Worm (Caenorhabditis elegans): ENCODE results near the gene math-41.

The math-41 gene

DNA sequence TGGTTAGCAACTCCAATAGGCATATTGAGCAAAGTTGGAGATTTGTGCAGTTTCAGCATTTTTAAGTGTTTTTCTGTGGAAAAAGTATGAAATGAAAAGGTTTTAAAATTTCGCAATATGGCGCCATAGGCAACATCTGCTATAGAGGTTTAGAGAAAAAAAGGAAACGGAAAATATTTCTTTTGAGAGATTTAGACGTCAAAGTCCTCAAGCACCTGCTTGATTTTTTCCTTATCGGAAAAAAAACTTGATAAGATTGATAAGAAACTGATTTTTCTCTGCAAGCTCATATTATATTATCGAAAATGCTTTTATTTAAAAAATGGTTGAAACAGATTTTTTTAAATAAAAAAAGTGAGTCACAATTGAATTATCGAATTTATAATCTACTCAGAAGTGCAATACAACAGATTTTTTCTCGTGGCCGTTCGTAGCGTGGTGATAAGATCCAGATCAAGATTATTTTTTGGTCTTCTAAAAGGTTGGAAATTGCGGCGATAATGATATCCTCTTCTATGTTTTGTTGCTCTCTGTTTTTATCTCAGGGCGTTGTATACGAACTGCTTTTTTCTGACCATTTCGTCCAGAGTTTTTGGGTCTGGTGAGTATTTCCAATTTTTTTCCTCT lies 4.4 kb upstream of the math-41 start, which contains the start of gene fbxc-19 (continued):
- peak; percentile 47 to 82 for TF ChIP-seq lin-35 (GFP tag; optimal IDR thresholded peaks at IDR 0.05)
- TF ChIP-seq F16B12.6 (tag; optimal IDR thresholded peaks at IDR 0.05), result peak; percentile 22
- TF ChIP-seq mdl-1 (tag; optimal IDR thresholded peaks at IDR 0.05), result peak in 1 of 2 experiments; percentile 53
- TF ChIP-seq sup-37 (GFP tag; optimal IDR thresholded peaks at IDR 0.05), result no peak
- TF ChIP-seq skn-1 (tag; optimal IDR thresholded peaks at IDR 0.05), result peak; percentile 91
- peak; percentile 56 to 61 (median 61) for TF ChIP-seq dpl-1 (GFP tag; optimal IDR thresholded peaks at IDR 0.05)
- peak; percentile 4 for TF ChIP-seq lin-15B (tag; optimal IDR thresholded peaks at IDR 0.05)
- peak; percentile 3 for TF ChIP-seq xbp-1 (tag; optimal IDR thresholded peaks at IDR 0.05)
- TF ChIP-seq nhr-20 (tag; optimal IDR thresholded peaks at IDR 0.05), result peak; percentile 60
- TF ChIP-seq elt-2 (tag; optimal IDR thresholded peaks at IDR 0.05), result peak; percentile 100
- peak; percentile 63 for TF ChIP-seq nhr-11 (tag; optimal IDR thresholded peaks at IDR 0.05)
- no peak for TF ChIP-seq pag-3 (tag; optimal IDR thresholded peaks at IDR 0.05; ENCODE audit: borderline replicate concordance, insufficient read depth)
- peak; percentile 58 for TF ChIP-seq mep-1 (tag; optimal IDR thresholded peaks at IDR 0.05)
- peak; percentile 46 for TF ChIP-seq snu-23 (GFP tag; optimal IDR thresholded peaks at IDR 0.05)
- peak in 3 of 6 experiments; percentile 60 to 96 (median 89) for TF ChIP-seq elt-3 (tag; optimal IDR thresholded peaks at IDR 0.05)
- peak; percentile 67 to 79 for TF ChIP-seq lsy-2 (tag; optimal IDR thresholded peaks at IDR 0.05)
- TF ChIP-seq rnt-1 (tag; optimal IDR thresholded peaks at IDR 0.05), result peak; percentile 58
- TF ChIP-seq vab-15 (tag; optimal IDR thresholded peaks at IDR 0.05), result no peak
- TF ChIP-seq zip-4 (GFP tag; optimal IDR thresholded peaks at IDR 0.05), result peak; percentile 98
- no peak for TF ChIP-seq sptf-1 (tag; optimal IDR thresholded peaks at IDR 0.05)
- TF ChIP-seq fos-1 (tag; optimal IDR thresholded peaks at IDR 0.05), result peak; percentile 35
- peak; percentile 75 for TF ChIP-seq jun-1 (tag; optimal IDR thresholded peaks at IDR 0.05)
- TF ChIP-seq C16A3.4 (tag; optimal IDR thresholded peaks at IDR 0.05), result peak; percentile 34
- peak; percentile 35 for TF ChIP-seq blmp-1 (tag; optimal IDR thresholded peaks at IDR 0.05)
- TF ChIP-seq Y116A8C.19 (tag; optimal IDR thresholded peaks at IDR 0.05; ENCODE audit: borderline replicate concordance), result no peak

DNA sequence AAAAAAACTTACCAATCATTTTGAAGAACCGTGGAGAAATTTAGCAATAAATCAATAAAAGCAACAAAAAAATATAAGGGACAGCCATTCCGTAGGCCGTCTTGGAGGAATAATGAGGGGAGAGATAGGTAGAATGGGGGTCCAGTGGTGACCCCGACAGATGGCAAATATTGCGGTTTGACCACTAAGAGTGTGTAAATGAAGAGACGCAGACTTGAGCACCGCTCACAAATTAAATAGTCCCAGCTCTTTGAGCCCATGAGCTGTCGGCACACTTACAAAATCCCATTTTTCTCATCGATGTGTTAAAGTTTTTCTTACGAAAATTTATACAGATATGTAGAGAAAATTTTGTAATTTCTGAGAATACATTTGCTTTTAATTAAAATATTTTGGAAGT lies 3.7 kb upstream of the math-41 start, which contains the start of gene fbxa-3:
Gene fbxa-3 (minus strand): TSS at position 101 of the 400 bp plus-strand sequence.
- no peak for TF ChIP-seq Y116A8C.19 (tag; optimal IDR thresholded peaks at IDR 0.05; ENCODE audit: borderline replicate concordance)
- TF ChIP-seq hlh-17 (GFP tag; optimal IDR thresholded peaks at IDR 0.05; ENCODE audit: borderline replicate concordance), result no peak
- TF ChIP-seq lin-35 (GFP tag; optimal IDR thresholded peaks at IDR 0.05), result no peak
- TF ChIP-seq nhr-71 (tag; optimal IDR thresholded peaks at IDR 0.05), result no peak
- TF ChIP-seq ceh-90 (tag; optimal IDR thresholded peaks at IDR 0.05), result no peak
- TF ChIP-seq nhr-19 (GFP tag; conservative IDR thresholded peaks at IDR 0.05), result no peak
- no peak for TF ChIP-seq unc-98 (GFP tag; IDR thresholded peaks at IDR 0.05)
- TF ChIP-seq blmp-1 (tag; optimal IDR thresholded peaks at IDR 0.05), result no peak
- TF ChIP-seq lin-39 (tag; optimal IDR thresholded peaks at IDR 0.05), result no peak
- no peak for TF ChIP-seq jun-1 (tag; optimal IDR thresholded peaks at IDR 0.05)
- no peak for TF ChIP-seq ces-1 (GFP tag; optimal IDR thresholded peaks at IDR 0.05)
- no peak for TF ChIP-seq egl-27 (tag; optimal IDR thresholded peaks at IDR 0.05)
- no peak for TF ChIP-seq mef-2 (tag; optimal IDR thresholded peaks at IDR 0.05)
- TF ChIP-seq C34B4.2 (tag; optimal IDR thresholded peaks at IDR 0.05), result no peak

DNA sequence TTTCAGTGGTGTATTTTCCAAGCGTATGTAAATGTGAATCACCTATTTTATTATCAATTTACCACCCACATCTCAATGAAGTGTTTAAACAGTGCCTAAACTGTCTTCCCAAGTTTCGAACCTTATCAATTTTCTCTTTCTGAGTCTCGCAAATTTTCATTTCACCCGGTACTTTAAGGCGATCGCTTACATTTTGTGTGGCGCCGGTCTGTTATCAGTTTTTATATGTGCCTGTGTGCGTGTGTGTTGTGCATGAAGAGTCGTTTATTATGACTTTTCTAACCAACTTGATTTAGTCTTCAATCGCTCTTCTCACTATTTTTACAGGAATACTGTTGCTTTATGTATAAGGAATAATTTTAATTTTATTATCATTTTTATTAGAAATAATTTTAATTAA lies 832 bp upstream of the math-41 start:
- TF ChIP-seq elt-2 (tag; optimal IDR thresholded peaks at IDR 0.05), result peak; percentile 62

DNA sequence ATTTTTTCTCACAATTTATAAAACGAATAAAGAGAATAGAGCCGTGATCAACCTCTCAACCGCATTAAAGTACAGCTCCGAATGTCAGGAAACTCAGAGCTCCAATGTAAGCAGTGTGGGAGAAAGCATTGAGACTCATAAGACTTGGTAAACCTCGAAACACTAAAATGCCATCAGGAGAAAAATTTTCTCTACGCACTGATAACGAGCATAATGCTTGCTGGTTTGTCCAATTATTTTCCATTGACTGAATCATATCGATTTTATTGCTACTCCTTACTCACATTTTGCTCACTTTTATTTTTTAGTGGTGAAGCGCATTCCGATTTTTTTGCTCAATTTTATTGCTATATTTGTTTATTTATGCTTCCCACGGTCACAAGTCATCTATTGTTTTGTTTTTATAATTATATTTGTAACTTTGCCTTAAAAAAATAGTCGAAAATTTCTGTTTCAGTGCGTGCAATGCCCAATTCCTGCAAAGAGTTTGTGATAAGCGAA lies 5.8 kb downstream of the math-41 start, which contains the start of gene math-40:
Gene math-40 (plus strand): TSS at position 451 of the 501 bp plus-strand sequence.
- TF ChIP-seq efl-1 (optimal IDR thresholded peaks at IDR 0.05) (no peak), efl-1 (GFP tag; optimal IDR thresholded peaks at IDR 0.05 in 1 of 2) (peak in 1 of 2 experiments; percentile 18), elt-2 (tag; optimal IDR thresholded peaks at IDR 0.05) (peak; percentile 26), lin-14 (GFP tag; optimal IDR thresholded peaks at IDR 0.05) (no peak)
